Fruit fly (Drosophila melanogaster): Measurements from ENCODE around the gene Ogg1.
A peak's percentile ranks its signal among the peaks of the same experiment; 100 is the strongest.

Gene Ogg1

DNA sequence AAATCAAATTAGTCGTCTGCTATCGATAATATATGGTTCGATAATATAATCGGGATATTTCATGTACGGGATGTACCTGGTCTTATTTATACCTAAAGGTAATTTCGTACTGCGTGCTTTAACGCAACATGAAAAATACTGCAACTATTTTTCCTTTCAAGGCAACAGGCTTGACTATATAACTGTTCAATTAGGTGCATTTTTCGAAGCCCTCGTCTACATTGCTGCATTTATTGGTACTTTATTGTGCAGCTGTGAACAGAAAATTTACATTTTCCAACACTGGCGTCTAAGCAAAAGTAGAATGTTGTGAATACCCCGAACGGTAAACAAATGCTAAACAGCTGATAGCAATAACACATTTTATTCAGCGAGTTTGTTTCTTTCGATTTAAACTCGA lies at the start of gene Ogg1, which contains the start of gene Ppt1 (continued):
- TF ChIP-seq CG10979 (tag; optimal IDR thresholded peaks at IDR 0.05) (peak; percentile 43), CG8089 (GFP tag; optimal IDR thresholded peaks at IDR 0.05) (peak; percentile 30), onecut (GFP tag; IDR thresholded peaks at IDR 0.05) (no peak), CoRest (tag; optimal IDR thresholded peaks at IDR 0.05) (peak; percentile 65), CG10366 (GFP tag; IDR thresholded peaks at IDR 0.05) (no peak), CG34422 (GFP tag; IDR thresholded peaks at IDR 0.05) (peak; percentile 53; the same call in 1 of the 3 replicates), CG10654 (GFP tag; optimal IDR thresholded peaks at IDR 0.05) (peak; percentile 54), CG16863 (GFP tag; optimal IDR thresholded peaks at IDR 0.05) (peak; percentile 52), luna (GFP tag; optimal IDR thresholded peaks at IDR 0.05) (no peak), CG7786 (GFP tag; optimal IDR thresholded peaks at IDR 0.05) (peak; percentile 42), aop (GFP tag; IDR thresholded peaks at IDR 0.05) (no peak), slp2 (GFP tag; optimal IDR thresholded peaks at IDR 0.05) (peak; percentile 9), CG4820 (GFP tag; optimal IDR thresholded peaks at IDR 0.05) (peak; percentile 43), Abd-B (GFP tag; optimal IDR thresholded peaks at IDR 0.05) (no peak), CG14667 (GFP tag; IDR thresholded peaks at IDR 0.05) (no peak), Mad (GFP tag; optimal IDR thresholded peaks at IDR 0.05) (peak; percentile 24), crol (GFP tag; IDR thresholded peaks at IDR 0.05) (no peak), Atf3 (GFP tag; optimal IDR thresholded peaks at IDR 0.05) (no peak), CG34376 (GFP tag; optimal IDR thresholded peaks at IDR 0.05) (peak; percentile 48), NfI (GFP tag; optimal IDR thresholded peaks at IDR 0.05) (peak; percentile 58), CG12236 (GFP tag; optimal IDR thresholded peaks at IDR 0.05) (no peak), nerfin-2 (GFP tag; IDR thresholded peaks at IDR 0.05; ENCODE audit: partially characterized antibody) (no peak), CG6765 (GFP tag; optimal IDR thresholded peaks at IDR 0.05) (no peak), CG31441 (GFP tag; IDR thresholded peaks at IDR 0.05) (0 out of 2 replicates have a peak, but pooled peaks have one; percentile 34), CG14441 (GFP tag; IDR thresholded peaks at IDR 0.05) (peak; percentile 39; the same call in 1 of the 2 replicates), Ssrp (tag; optimal IDR thresholded peaks at IDR 0.05) (no peak), gem (tag; optimal IDR thresholded peaks at IDR 0.05) (peak; percentile 60), Doc2 (GFP tag; IDR thresholded peaks at IDR 0.05) (no peak), hkb (optimal IDR thresholded peaks at IDR 0.05) (no peak), hkb (GFP tag; IDR thresholded peaks at IDR 0.05) (peak; percentile 61; the same call in 1 of the 2 replicates), zf30C (GFP tag; optimal IDR thresholded peaks at IDR 0.05) (no peak), Tbp (GFP tag; optimal IDR thresholded peaks at IDR 0.05) (no peak), MESR4 (GFP tag; optimal IDR thresholded peaks at IDR 0.05) (peak; percentile 30), pfk (GFP tag; optimal IDR thresholded peaks at IDR 0.05) (no peak), CG7271 (tag; optimal IDR thresholded peaks at IDR 0.05) (no peak), CG4404 (GFP tag; IDR thresholded peaks at IDR 0.05) (no peak), CG13624 (GFP tag; optimal IDR thresholded peaks at IDR 0.05) (peak; percentile 62), ind (GFP tag; optimal IDR thresholded peaks at IDR 0.05) (peak; percentile 65), pan (optimal IDR thresholded peaks at IDR 0.05) (no peak), pan (GFP tag; optimal IDR thresholded peaks at IDR 0.05 in 1 of 2, IDR thresholded peaks at IDR 0.05 in 1 of 2) (peak in 1 of 2 experiments; percentile 10), CG18011 (GFP tag; optimal IDR thresholded peaks at IDR 0.05) (peak; percentile 42), peb (GFP tag; IDR thresholded peaks at IDR 0.05) (no peak), CG9876 (GFP tag; optimal IDR thresholded peaks at IDR 0.05) (no peak), vvl (GFP tag; IDR thresholded peaks at IDR 0.05) (peak; percentile 70), btn (GFP tag; optimal IDR thresholded peaks at IDR 0.05) (no peak), fd102C (GFP tag; optimal IDR thresholded peaks at IDR 0.05) (no peak), corto (GFP tag; optimal IDR thresholded peaks at IDR 0.05) (no peak), NFAT (GFP tag; IDR thresholded peaks at IDR 0.05) (no peak), CG10267 (tag; optimal IDR thresholded peaks at IDR 0.05) (peak; percentile 95), CG2712 (tag; optimal IDR thresholded peaks at IDR 0.05) (peak; percentile 57), CG14710 (tag; optimal IDR thresholded peaks at IDR 0.05) (peak; percentile 67), schlank (tag; optimal IDR thresholded peaks at IDR 0.05) (peak; percentile 11)
